Worm (Caenorhabditis elegans): Measurements from ENCODE around the gene F36F12.1.

Gene F36F12.1

ce11 chrV:2103118-2103517 is at the start of gene F36F12.1:
Gene F36F12.1 (minus strand): TSS chrV:2103218.
- TF ChIP-seq pax-3 (tag; optimal IDR thresholded peaks at IDR 0.05) (no peak), nhr-90 (tag; optimal IDR thresholded peaks at IDR 0.05; ENCODE audit: poor library complexity) (no peak), efl-1 (optimal IDR thresholded peaks at IDR 0.05) (no peak), efl-1 (GFP tag; optimal IDR thresholded peaks at IDR 0.05 in 1 of 2) (peak in 1 of 2 experiments; percentile 55), rnt-1 (tag; optimal IDR thresholded peaks at IDR 0.05) (no peak), tlp-1 (tag; optimal IDR thresholded peaks at IDR 0.05) (no peak), unc-86 (tag; optimal IDR thresholded peaks at IDR 0.05) (no peak), nhr-84 (tag; optimal IDR thresholded peaks at IDR 0.05) (no peak), irx-1 (tag; optimal IDR thresholded peaks at IDR 0.05) (no peak)

DNA sequence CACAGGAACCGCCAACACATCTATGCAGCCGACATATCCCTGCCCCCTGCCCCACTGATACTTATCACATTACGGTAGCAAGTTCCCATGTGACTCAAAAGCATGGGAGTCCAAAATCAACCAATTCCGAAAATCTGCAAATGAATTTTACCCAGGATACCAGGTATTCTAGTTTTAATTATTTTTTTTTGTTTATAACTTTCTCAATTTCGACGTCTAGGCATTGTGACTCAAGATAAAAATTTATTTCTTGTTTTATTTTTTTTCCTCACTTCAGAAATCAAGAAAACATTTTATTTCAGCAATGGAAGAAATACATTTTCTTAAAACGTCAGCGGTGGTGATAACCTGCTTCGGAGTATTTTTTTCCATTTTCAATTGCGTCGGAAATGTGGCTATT is 48.4 kb upstream of the F36F12.1 start, which contains the start of gene srbc-24:
TSS of gene srbc-24 (plus strand) at position 301 of the 400 bp plus-strand sequence.
- TF ChIP-seq sox-4 (tag; optimal IDR thresholded peaks at IDR 0.05) (no peak), ceh-8 (GFP tag; optimal IDR thresholded peaks at IDR 0.05) (no peak), lin-13 (GFP tag; optimal IDR thresholded peaks at IDR 0.05) (no peak), nhr-28 (tag; optimal IDR thresholded peaks at IDR 0.05) (no peak), mef-2 (tag; optimal IDR thresholded peaks at IDR 0.05) (no peak), skn-1 (tag; optimal IDR thresholded peaks at IDR 0.05) (no peak), mab-9 (GFP tag; IDR thresholded peaks at IDR 0.05) (no peak), lin-39 (tag; optimal IDR thresholded peaks at IDR 0.05) (no peak), vab-15 (tag; optimal IDR thresholded peaks at IDR 0.05) (no peak), hlh-4 (tag; optimal IDR thresholded peaks at IDR 0.05) (no peak), lir-3 (tag; optimal IDR thresholded peaks at IDR 0.05; ENCODE audit: poor library complexity) (no peak), ztf-11 (tag; optimal IDR thresholded peaks at IDR 0.05) (no peak), pqm-1 (tag; optimal IDR thresholded peaks at IDR 0.05) (no peak), unc-62 (GFP tag; optimal IDR thresholded peaks at IDR 0.05) (no peak), fkh-10 (GFP tag; optimal IDR thresholded peaks at IDR 0.05) (no peak), zag-1 (tag; optimal IDR thresholded peaks at IDR 0.05) (no peak), elt-2 (tag; optimal IDR thresholded peaks at IDR 0.05) (no peak), nhr-85 (tag) (no peak), tbx-2 (tag; optimal IDR thresholded peaks at IDR 0.05) (no peak), nhr-71 (tag; optimal IDR thresholded peaks at IDR 0.05) (no peak)

DNA sequence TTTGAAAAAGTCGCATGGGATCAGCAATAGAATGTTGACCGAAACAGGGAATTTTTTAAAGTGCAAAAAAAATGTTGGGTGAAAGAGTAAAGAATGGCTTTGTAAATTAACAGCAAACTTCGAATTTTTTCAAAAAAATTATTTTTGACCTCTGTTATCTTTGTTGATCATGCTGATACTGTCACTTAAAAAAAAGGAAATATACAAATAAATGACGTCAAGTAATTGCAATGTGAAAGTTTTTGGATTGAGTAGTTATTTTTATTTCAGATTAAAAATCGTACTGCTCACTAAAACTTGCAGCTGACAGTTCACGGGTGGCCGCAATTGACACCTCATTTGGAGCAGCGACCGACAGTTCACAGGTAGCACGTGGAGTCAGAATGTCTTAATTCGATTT is 47.9 kb upstream of the F36F12.1 start, which contains the start of gene C45H4.13:
TSS of gene C45H4.13 (minus strand) at position 101 of the 400 bp plus-strand sequence.
- TF ChIP-seq ceh-88 (GFP tag; IDR thresholded peaks at IDR 0.05) (no peak), C04F5.9 (tag; optimal IDR thresholded peaks at IDR 0.05) (no peak), ztf-11 (tag; optimal IDR thresholded peaks at IDR 0.05) (no peak), nhr-237 (tag; optimal IDR thresholded peaks at IDR 0.05) (no peak), nhr-12 (tag; optimal IDR thresholded peaks at IDR 0.05) (no peak), mep-1 (tag; optimal IDR thresholded peaks at IDR 0.05) (no peak), xbp-1 (tag; optimal IDR thresholded peaks at IDR 0.05) (no peak), nhr-19 (GFP tag; conservative IDR thresholded peaks at IDR 0.05) (no peak), nhr-85 (tag) (no peak), ama-1 (optimal IDR thresholded peaks at IDR 0.05) (no peak), nhr-76 (tag; optimal IDR thresholded peaks at IDR 0.05) (no peak), unc-86 (tag; optimal IDR thresholded peaks at IDR 0.05) (no peak), sptf-1 (tag; optimal IDR thresholded peaks at IDR 0.05) (no peak), lin-14 (GFP tag; optimal IDR thresholded peaks at IDR 0.05) (no peak), irx-1 (tag; optimal IDR thresholded peaks at IDR 0.05) (no peak)

ce11 chrV:2149432-2149831 is 46.4 kb upstream of the F36F12.1 start, which contains the start of gene C45H4.21:
Gene C45H4.21 (minus strand): TSS chrV:2149532.
- TF ChIP-seq hlh-4 (tag; optimal IDR thresholded peaks at IDR 0.05) (no peak), efl-1 (optimal IDR thresholded peaks at IDR 0.05) (no peak), efl-1 (GFP tag; optimal IDR thresholded peaks at IDR 0.05 in 1 of 2) (peak in 1 of 2 experiments; percentile 39)
